Worm (Caenorhabditis elegans): ENCODE measurements around the gene Y105C5B.1.

- TF ChIP-seq dpl-1 (GFP tag; optimal IDR thresholded peaks at IDR 0.05) (no peak), nhr-120 (GFP tag; IDR thresholded peaks at IDR 0.05) (no peak), efl-1 (GFP tag; optimal IDR thresholded peaks at IDR 0.05) (no peak), gei-17 (GFP tag; optimal IDR thresholded peaks at IDR 0.05) (no peak), xnd-1 (tag; optimal IDR thresholded peaks at IDR 0.05) (no peak), ama-1 (optimal IDR thresholded peaks at IDR 0.05) (no peak), ama-1 (GFP tag; optimal IDR thresholded peaks at IDR 0.05) (no peak), ekl-4 (GFP tag; IDR thresholded peaks at IDR 0.05) (no peak), ztf-3 (GFP tag; optimal IDR thresholded peaks at IDR 0.05) (no peak), lin-26 (GFP tag; IDR thresholded peaks at IDR 0.05) (no peak), F37B4.10 (GFP tag; IDR thresholded peaks at IDR 0.05) (no peak), bed-1 (GFP tag; IDR thresholded peaks at IDR 0.05) (no peak)
Measured at ce11 chrIV:15915061-15915460, 44.6 kb downstream of the Y105C5B.1 start.

Data from whole organism, young adult.